Fruit fly (Drosophila melanogaster) whole organism, prepupa: ENCODE measurements around the gene CG3588.
A peak's percentile ranks its signal among the peaks of the same experiment; 100 is the strongest.

Experiments
- CG11902 ChIP-seq: fragments of 200-800 bp; sonication (Bioruptor generic); optimal IDR thresholded peaks from 3 replicates; lab custom pipeline; 2016; ENCODE audit warnings: missing biosample characterization, missing genetic modification characterization
- CG15336 ChIP-seq: fragments of 200-800 bp; sonication (Bioruptor generic); IDR thresholded peaks from 2 replicates; pipeline ENCODE4 v1.3.6; 2022; ENCODE audit warnings: missing biosample characterization, missing genetic modification characterization
- CG1621 ChIP-seq: fragments of 200-800 bp; sonication (Bioruptor generic); optimal IDR thresholded peaks from 3 replicates; lab custom pipeline; 2018; ENCODE audit warnings: missing biosample characterization, mild to moderate bottlenecking, missing genetic modification characterization
- CG32006 ChIP-seq: fragments of 200-800 bp; sonication (Bioruptor generic); optimal IDR thresholded peaks from 3 replicates; lab custom pipeline; 2017; ENCODE audit warnings: missing biosample characterization, mild to moderate bottlenecking, missing genetic modification characterization
- CG6163 ChIP-seq: fragments of 200-800 bp; sonication (Bioruptor generic); IDR thresholded peaks from 3 replicates; pipeline ENCODE4 v1.3.6; 2022; ENCODE audit warnings: missing biosample characterization, missing genetic modification characterization
- CG6792 ChIP-seq: fragments of 200-800 bp; sonication (Bioruptor generic); optimal IDR thresholded peaks from 3 replicates; lab custom pipeline; 2016; ENCODE audit warnings: missing biosample characterization, missing genetic modification characterization
- CG6854 ChIP-seq: fragments of 200-800 bp; sonication (Bioruptor generic); optimal IDR thresholded peaks from 2 replicates; lab custom pipeline; 2017; ENCODE audit warnings: missing biosample characterization, mild to moderate bottlenecking, missing genetic modification characterization
- CG8119 ChIP-seq: fragments of 200-800 bp; sonication (Bioruptor generic); IDR thresholded peaks from 3 replicates; pipeline ENCODE4 v1.3.6; 2022; ENCODE audit warnings: missing biosample characterization, missing genetic modification characterization
- CG8632 ChIP-seq: fragments of 200-800 bp; sonication (Bioruptor generic); optimal IDR thresholded peaks from 3 replicates; lab custom pipeline; 2016; ENCODE audit warnings: missing biosample characterization, missing genetic modification characterization
- Eip78C ChIP-seq: fragments of 200-800 bp; sonication (Bioruptor generic); peaks from one replicate; lab custom pipeline; 2016; ENCODE audit warnings: missing biosample characterization, missing genetic modification characterization
- Gug ChIP-seq: fragments of 200-800 bp; sonication (Bioruptor generic); IDR thresholded peaks from 2 replicates; pipeline ENCODE4 v1.3.6; 2022; ENCODE audit warnings: missing biosample characterization, missing genetic modification characterization
- Hr4 ChIP-seq: fragments of 200-800 bp; sonication (Bioruptor generic); optimal IDR thresholded peaks from 3 replicates; lab custom pipeline; 2016; ENCODE audit warnings: missing biosample characterization, missing genetic modification characterization
- Met ChIP-seq: fragments of 200-800 bp; sonication (Bioruptor generic); optimal IDR thresholded peaks from 3 replicates; lab custom pipeline; 2016; ENCODE audit warnings: missing biosample characterization, missing genetic modification characterization
- Sox102F ChIP-seq: fragments of 200-800 bp; sonication (Bioruptor generic); optimal IDR thresholded peaks from 2 replicates; lab custom pipeline; 2016; ENCODE audit warnings: missing biosample characterization, mild to moderate bottlenecking, missing genetic modification characterization
- Sox15 ChIP-seq: fragments of 200-800 bp; sonication (Bioruptor generic); optimal IDR thresholded peaks from 3 replicates; lab custom pipeline; 2016; ENCODE audit warnings: missing biosample characterization, missing genetic modification characterization
- acj6 ChIP-seq: fragments of 200-800 bp; sonication (Bioruptor generic); optimal IDR thresholded peaks from 3 replicates; lab custom pipeline; 2016; ENCODE audit warnings: missing biosample characterization, missing genetic modification characterization
- dac ChIP-seq: fragments of 200-800 bp; sonication (Bioruptor generic); optimal IDR thresholded peaks from 2 replicates; lab custom pipeline; 2017; ENCODE audit warnings: missing biosample characterization, mild to moderate bottlenecking, missing genetic modification characterization
- eg ChIP-seq: fragments of 200-800 bp; sonication (Bioruptor generic); IDR thresholded peaks from 3 replicates; pipeline ENCODE4 v1.3.6; 2022; ENCODE audit warnings: missing biosample characterization, missing genetic modification characterization
- lz ChIP-seq: fragments of 200-800 bp; sonication (Bioruptor generic); optimal IDR thresholded peaks from 3 replicates; lab custom pipeline; 2016; ENCODE audit warnings: missing biosample characterization, missing genetic modification characterization
- net ChIP-seq: fragments of 200-800 bp; sonication (Bioruptor generic); optimal IDR thresholded peaks from 3 replicates; lab custom pipeline; 2016; ENCODE audit warnings: missing biosample characterization, missing genetic modification characterization
- salr ChIP-seq, 2 experiments: fragments of 200-800 bp; sonication (Bioruptor generic); optimal IDR thresholded peaks; 3 replicates each; lab custom pipeline; 2016 to 2018; ENCODE audit warnings: missing biosample characterization in 2 of 2, missing genetic modification characterization in 2 of 2, mild to moderate bottlenecking in 1 of 2
- spab ChIP-seq: fragments of 200-800 bp; sonication (Bioruptor generic); optimal IDR thresholded peaks from 2 replicates; lab custom pipeline; 2017; ENCODE audit warnings: missing biosample characterization, mild to moderate bottlenecking, missing genetic modification characterization, missing genetic modification reagents
- ss ChIP-seq, 2 experiments: fragments of 200-800 bp; sonication (Bioruptor generic); optimal IDR thresholded peaks; 2 replicates in 1 of 2; 3 replicates in 1 of 2; lab custom pipeline; 2017 to 2018; ENCODE audit warnings: mild to moderate bottlenecking in 2 of 2, missing biosample characterization in 2 of 2, missing genetic modification characterization in 2 of 2, moderate library complexity in 1 of 2
- svp ChIP-seq: fragments of 200-800 bp; sonication (Bioruptor generic); peaks from one replicate; lab custom pipeline; 2016; ENCODE audit warnings: missing biosample characterization, missing genetic modification characterization
- vri ChIP-seq: fragments of 200-800 bp; sonication (Bioruptor generic); optimal IDR thresholded peaks from 3 replicates; lab custom pipeline; 2016; ENCODE audit warnings: missing biosample characterization, mild to moderate bottlenecking, missing genetic modification characterization

CG3588 gene

DNA sequence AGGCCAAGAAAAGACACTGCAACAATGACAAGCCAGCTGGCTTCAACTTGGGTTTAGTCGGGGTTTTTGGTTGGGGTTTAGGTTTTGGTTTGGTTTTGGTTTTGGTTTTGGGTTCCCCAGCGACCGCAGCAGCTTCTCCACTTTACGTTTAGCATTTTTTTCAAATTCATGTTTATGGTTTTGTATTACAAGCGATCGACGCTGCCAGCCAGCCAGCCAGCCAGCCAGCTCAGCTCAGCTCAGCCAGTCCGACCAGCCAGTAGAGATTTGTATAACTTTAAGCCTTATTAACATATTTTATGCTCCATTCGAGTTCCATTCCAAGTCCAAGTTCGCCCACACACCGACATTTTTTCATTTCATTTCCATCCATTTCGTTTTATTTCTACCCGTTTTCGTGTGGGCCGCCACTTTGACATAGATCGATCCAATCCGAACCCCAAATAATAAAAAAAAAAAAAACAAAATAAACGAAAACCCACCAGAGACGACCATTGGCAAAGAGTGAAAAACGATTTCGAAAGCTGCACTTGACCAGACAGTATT, 44.3 kb downstream of the CG3588 start:
- TF ChIP-seq Eip78C (GFP tag; lab: Kevin White, UChicago) (no peak), CG1621 (no peak), svp (GFP tag; lab: Kevin White, UChicago) (no peak), CG6792 (no peak), CG6163 (GFP tag; lab: Robert Waterston, UW) (no peak), CG6854 (no peak), dac (GFP tag; lab: Kevin White, UChicago) (no peak), CG8119 (GFP tag; lab: Robert Waterston, UW) (no peak), CG11902 (GFP tag; lab: Kevin White, UChicago) (no peak), salr (GFP tag; optimal IDR thresholded peaks at IDR 0.05; lab: Kevin White, UChicago) (no peak), Sox15 (GFP tag; lab: Kevin White, UChicago) (no peak), CG15336 (GFP tag; lab: Robert Waterston, UW) (no peak), Gug (GFP tag; lab: Robert Waterston, UW) (no peak)
- TF ChIP-seq, all 60 proteins: peak for 0

DNA sequence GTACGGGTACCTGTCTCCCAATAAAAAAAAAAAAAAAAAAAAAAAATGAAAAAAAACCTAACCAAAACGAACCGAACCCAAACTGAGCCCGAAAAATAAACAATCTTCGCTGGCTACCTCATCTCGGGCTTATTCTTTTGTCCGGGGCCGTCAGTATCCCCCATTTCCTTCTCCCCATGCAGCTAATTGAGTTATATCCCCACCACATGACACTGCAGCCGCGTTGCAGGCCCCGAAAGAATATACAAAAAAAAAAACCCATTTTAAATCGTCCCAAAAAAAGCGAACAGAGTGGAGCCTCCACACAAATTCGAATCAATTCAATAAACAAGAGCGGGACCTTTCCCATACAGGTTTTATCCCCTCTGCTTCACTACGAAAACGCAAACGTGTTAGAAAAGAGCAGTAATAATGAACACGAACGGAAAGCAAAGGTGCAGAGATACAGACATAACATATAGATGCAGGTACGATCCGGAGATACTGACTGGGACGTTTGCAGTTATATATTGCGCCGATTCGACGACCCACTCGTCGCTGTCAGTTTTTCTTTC, 45.2 kb downstream of the CG3588 start:
- TF ChIP-seq svp (GFP tag; lab: Kevin White, UChicago) (peak; percentile 4), CG6854 (peak; percentile 24), acj6 (no peak), Eip78C (GFP tag; lab: Kevin White, UChicago) (peak; percentile 8), Sox102F (GFP tag; lab: Kevin White, UChicago) (peak; percentile 7), Met (GFP tag; lab: Kevin White, UChicago) (peak; percentile 24), CG8632 (GFP tag; lab: Kevin White, UChicago) (no peak)

DNA sequence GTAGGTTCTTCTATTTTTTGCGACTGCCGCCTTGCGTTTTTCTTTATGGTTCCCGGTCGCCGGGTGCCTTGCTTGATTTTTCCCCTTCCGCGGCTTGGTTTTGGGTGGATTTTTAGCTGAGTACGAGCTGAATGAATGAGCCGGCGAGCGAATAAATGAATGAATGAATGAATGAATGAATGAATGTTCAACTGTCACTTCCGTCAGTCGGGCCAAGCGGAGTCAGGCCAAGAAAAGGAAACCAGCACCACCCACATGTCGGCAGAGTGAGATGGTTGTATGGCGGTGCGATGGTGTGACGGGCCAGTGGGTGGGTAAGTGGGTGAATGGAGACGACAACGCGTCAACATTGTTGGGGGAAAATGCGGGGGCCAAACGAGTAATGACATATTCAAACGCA, 49.5 kb downstream of the CG3588 start:
- no peak for TF ChIP-seq CG32006
- no peak for TF ChIP-seq spab
- TF ChIP-seq CG15336 (GFP tag; lab: Robert Waterston, UW), result no peak
- TF ChIP-seq eg (GFP tag; lab: Robert Waterston, UW), result no peak
- no peak for TF ChIP-seq lz (GFP tag; lab: Kevin White, UChicago)
- TF ChIP-seq vri (GFP tag; lab: Kevin White, UChicago), result no peak
- TF ChIP-seq Hr4 (GFP tag; lab: Kevin White, UChicago), result no peak
- no peak for TF ChIP-seq net (GFP tag; lab: Kevin White, UChicago)

DNA sequence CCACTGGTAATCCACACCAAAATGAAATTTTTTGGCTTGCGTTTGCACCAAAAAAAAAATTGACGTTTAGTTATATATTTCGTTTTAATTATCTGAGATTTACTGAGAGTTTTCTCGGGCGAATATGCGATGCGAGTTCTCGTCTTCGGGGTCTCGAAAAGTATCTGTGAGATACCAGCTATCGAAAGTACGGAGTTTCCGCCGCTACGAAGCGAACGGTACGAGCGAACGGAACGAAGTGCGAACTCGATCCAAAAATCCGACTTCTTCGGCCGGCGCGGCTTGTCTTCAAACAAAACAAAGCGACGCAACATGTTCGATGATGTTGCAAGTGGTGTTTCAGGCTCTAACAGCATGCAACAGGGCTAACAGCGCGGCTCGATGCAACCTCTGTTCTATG, 54.0 kb downstream of the CG3588 start, which contains the start of gene rst:
rst (minus strand) TSS at position 242 of the 400 bp plus-strand sequence.
- TF ChIP-seq ss (GFP tag; optimal IDR thresholded peaks at IDR 0.05; lab: Kevin White, UChicago) (peak in 1 of 2 experiments; percentile 11), Eip78C (GFP tag; lab: Kevin White, UChicago) (peak; percentile 48), CG6854 (peak; percentile 3), CG6163 (GFP tag; lab: Robert Waterston, UW) (peak; percentile 43; the same call in 1 of the 3 replicates), net (GFP tag; lab: Kevin White, UChicago) (peak; percentile 1), CG8119 (GFP tag; lab: Robert Waterston, UW) (0 out of 3 replicates have a peak, but pooled peaks have one; percentile 13), eg (GFP tag; lab: Robert Waterston, UW) (no peak), svp (GFP tag; lab: Kevin White, UChicago) (no peak)
